Worm (Caenorhabditis elegans) whole organism, L4/young adult: ENCODE measurements around the gene egal-1.

Experiments used
- W03F9.2 ChIP-seq: fragments of 150-350 bp; optimal IDR thresholded peaks from 2 replicates; lab custom pipeline; 2014; ENCODE audit warnings: missing biosample characterization, missing genetic modification characterization
- dao-5 ChIP-seq: sonication (generic microtip); optimal IDR thresholded peaks from 2 replicates; lab custom pipeline; 2016; ENCODE audit warnings: missing genotype, missing genetic modification characterization, moderate library complexity, missing compliant biosample characterization
- him-1 ChIP-seq: sonication (generic microtip); optimal IDR thresholded peaks from 2 replicates; lab custom pipeline; 2016; ENCODE audit warnings: missing genotype, missing genetic modification reagents, missing genetic modification characterization, missing compliant biosample characterization

DNA sequence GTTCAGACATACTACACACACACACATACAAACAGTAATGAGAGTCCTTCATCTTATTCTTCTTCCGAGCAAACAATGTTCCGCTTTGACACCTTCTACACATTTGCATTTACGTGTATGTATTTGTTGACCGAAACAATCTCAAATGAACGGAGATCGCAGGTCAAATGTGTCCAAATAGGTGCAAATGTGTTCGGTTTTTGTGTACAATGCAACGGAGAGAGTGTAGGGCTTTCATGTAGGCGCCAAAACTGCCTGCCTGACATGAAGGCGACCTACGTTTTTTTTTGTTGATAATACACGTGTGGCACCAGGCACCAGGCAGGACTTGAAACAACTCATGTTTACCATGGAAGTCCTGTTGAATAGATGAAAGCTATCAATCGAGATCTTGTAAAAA lies 32.4 kb downstream of the egal-1 start:
- TF ChIP-seq him-1 (tag; lab: Kevin White, UChicago) (no peak), dao-5 (tag; lab: Kevin White, UChicago) (no peak), W03F9.2 (tag; lab: Kevin White, UChicago) (no peak)
